Fruit fly (Drosophila melanogaster) ovary, adult (tissue): Measurements from ENCODE around the gene Tengl3.

ENCODE experiments used
- CG17801 ChIP-seq: fragments of 200-800 bp; optimal IDR thresholded peaks from 2 replicates; lab custom pipeline; 2019; ENCODE audit warnings: missing biosample characterization, mild to moderate bottlenecking, missing genetic modification characterization, moderate library complexity; ENCODE audit not compliant: partially characterized antibody

The Tengl3 gene

DNA sequence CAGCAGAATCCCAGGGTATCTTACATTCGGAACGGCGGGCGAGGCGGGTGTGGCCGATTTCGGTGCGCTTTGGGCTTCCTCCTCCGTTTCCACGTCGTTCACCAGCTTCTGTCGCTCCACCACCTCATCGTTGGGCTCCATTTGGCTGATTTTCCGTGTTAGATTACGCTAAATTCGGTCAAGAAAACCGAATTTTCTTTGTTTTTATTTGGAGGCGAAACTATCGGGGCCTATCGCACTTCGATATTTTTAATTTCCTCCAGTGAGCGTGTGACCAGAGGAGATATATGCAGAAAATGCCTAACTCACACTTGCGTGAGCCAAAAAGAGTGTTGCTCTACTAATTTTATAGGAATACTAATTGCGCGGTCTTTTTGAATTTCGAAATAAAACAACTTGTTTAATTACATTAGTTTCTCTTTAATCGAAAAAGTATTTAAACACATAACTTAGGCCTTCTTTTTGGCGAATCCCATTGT, 45.9 kb downstream of the Tengl3 start, which contains the start of gene CG10874:
TSS of gene CG10874 (minus strand) at position 264 of the 479 bp plus-strand sequence.
- TF ChIP-seq CG17801, result peak; percentile 57

DNA sequence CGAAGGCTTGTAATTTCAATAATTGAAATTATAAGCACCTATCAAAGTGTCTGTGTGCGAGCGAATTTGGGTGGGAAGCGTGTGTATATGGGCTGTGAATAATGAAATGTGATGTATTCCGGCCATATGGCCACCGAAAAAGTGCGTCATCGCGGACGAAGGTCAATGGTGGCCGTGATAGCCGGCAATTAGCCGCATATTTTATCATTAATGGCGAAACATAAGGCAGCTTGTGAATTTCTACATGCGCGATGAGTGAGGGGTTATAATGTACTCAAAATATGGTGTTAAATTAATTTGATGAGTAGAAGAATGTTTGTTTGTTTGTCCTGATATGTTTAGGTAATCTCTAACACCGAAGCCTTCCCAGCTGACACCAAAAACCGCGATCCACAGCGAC, 46.6 kb downstream of the Tengl3 start:
- no peak for TF ChIP-seq CG17801

dm6 chr2L:2190684-2191083, 47.4 kb downstream of the Tengl3 start:
- no peak for TF ChIP-seq CG17801

dm6 chr2L:2189100-2189499, 49.0 kb downstream of the Tengl3 start:
- no peak for TF ChIP-seq CG17801

DNA sequence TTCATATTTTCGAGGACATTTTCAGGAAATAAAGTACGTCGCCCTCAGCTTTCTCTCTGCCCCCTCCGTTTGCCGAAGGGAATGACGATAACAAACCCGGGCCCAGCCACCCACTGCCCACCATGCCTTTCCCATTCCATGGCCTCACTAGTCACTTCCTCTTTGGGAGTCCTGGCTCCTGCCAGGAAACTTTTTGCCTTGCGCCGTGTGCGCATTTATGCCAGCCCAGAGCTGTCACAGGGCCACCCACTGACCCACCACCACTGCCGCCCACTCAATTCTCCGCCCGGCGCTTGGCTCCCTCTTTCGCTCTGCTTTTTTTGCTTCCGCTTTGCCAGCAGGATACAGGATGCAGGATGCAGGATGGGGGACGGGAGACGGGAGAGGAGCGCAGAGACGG, 50.6 kb downstream of the Tengl3 start:
- TF ChIP-seq CG17801, result no peak
